Worm (Caenorhabditis elegans): ENCODE measurements around the gene F26F12.3.

DNA sequence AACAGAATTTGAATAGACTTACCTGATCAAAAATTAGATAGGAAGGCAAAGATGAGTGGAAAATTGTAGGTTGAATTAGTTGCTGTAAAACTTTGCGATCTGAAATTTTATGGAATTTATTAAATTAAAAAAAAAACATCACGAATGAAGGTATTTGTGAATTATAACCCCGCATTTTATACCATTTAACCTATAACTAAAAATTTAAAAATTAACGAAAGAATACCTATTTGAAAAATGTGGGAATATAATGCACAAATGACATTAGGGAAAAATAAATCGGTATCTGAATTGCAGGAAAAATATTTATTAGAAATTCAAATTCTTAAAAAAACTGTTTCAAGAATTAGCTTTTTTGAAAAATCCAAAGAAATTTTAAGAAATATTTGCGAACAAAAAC, 23.7 kb upstream of the F26F12.3 start, which contains the start of gene F26F12.4:
- TF ChIP-seq klf-2 (GFP tag; conservative IDR thresholded peaks at IDR 0.05) = no peak
- no peak for TF ChIP-seq flt-1 (GFP tag; IDR thresholded peaks at IDR 0.05)
- TF ChIP-seq T22C8.4 (GFP tag; IDR thresholded peaks at IDR 0.05) = no peak
- TF ChIP-seq tab-1 (GFP tag; IDR thresholded peaks at IDR 0.05) = no peak
- TF ChIP-seq cog-1 (tag; optimal IDR thresholded peaks at IDR 0.05) = no peak
- no peak for TF ChIP-seq ztf-23 (GFP tag; IDR thresholded peaks at IDR 0.05)
- TF ChIP-seq med-1 (GFP tag; optimal IDR thresholded peaks at IDR 0.05; ENCODE audit: insufficient read depth) = no peak
